Worm (Caenorhabditis elegans): ENCODE results near the gene F46C5.1.

DNA sequence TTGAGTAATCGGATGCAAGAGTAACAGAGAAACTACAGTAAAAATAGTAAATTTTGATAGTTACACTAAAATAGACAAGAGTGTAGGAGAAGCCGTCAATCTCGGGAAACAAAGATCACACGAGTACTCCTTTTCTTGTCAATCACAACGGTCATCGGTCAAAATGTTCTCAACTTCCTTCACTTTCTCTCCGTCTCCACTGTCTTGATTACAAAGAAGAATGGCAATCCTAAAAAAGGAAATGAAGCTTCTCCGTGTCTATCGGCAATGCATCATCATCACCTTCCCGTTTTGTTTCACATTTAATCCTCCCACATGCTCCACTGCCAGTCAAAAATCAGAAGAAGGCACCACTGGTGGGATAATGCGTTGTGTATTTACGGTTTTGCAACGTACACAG lies 21.3 kb downstream of the F46C5.1 start:
- TF ChIP-seq zag-1 (tag; optimal IDR thresholded peaks at IDR 0.05) (no peak), elt-3 (tag; optimal IDR thresholded peaks at IDR 0.05) (no peak), unc-62 (GFP tag; optimal IDR thresholded peaks at IDR 0.05) (peak; percentile 56), F13H6.1 (tag; optimal IDR thresholded peaks at IDR 0.05) (no peak), snpc-4 (tag; optimal IDR thresholded peaks at IDR 0.05) (no peak), R02D3.7 (tag; optimal IDR thresholded peaks at IDR 0.05) (no peak), blmp-1 (tag; optimal IDR thresholded peaks at IDR 0.05; ENCODE audit: insufficient read depth) (no peak), lin-13 (GFP tag; optimal IDR thresholded peaks at IDR 0.05) (no peak)

Measured in whole organism, L2 larva.